Fruit fly (Drosophila melanogaster): ENCODE results near the gene Muted.

Muted gene

DNA sequence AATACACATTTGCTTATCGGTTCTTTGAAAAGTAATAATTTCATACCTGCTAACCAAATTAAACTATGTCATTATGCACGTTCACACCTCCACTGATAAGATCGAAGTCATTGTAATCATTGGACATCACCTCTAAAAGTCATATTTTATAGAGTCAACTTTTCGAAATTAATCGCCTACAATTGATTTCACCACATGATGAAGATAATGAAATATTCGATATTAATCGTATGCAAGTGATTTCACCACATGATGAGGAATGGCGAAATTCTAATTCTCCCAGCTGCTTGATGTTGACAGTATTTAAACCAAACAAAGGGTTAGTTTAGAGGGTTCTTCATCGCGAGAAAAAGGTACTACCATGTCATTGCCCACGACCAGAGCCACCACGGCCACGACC lies 13.3 kb downstream of the Muted start, which contains the start of gene CG18596:
TSS of gene CG18596 (plus strand) at position 250 of the 400 bp plus-strand sequence.
- TF ChIP-seq CG9705 (GFP tag; optimal IDR thresholded peaks at IDR 0.05): no peak
- TF ChIP-seq Hr83 (GFP tag; optimal IDR thresholded peaks at IDR 0.05; ENCODE audit: poor library complexity, severe bottlenecking): no peak
- TF ChIP-seq Vsx2 (GFP tag; optimal IDR thresholded peaks at IDR 0.05; ENCODE audit: partially characterized antibody): no peak
- TF ChIP-seq Myc (optimal IDR thresholded peaks at IDR 0.05): peak; percentile 77
- TF ChIP-seq woc (GFP tag; optimal IDR thresholded peaks at IDR 0.05): no peak
- TF ChIP-seq HLH106 (tag; optimal IDR thresholded peaks at IDR 0.05): no peak
- no peak for TF ChIP-seq brk (GFP tag; optimal IDR thresholded peaks at IDR 0.05)

DNA sequence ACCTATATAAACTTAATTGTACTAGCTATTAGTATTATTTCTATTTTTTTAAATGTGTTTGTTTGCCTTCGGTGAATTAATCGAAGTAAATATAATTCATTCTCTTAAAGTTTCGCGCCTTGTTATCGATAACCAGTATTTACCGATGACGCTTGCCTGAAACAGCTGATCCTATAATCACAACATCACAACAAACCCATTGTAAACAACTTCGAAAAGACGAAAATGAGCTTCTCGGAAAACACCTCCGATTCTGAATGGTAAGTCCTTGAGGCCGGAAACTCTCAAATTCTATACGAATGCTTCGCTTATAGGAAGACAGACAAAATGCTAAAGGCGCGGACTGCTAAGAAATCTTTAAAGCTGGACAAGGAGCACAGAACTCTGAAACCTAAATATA lies 17.5 kb downstream of the Muted start, which contains the start of gene CG34149:
TSS of gene CG34149 (plus strand) at position 187 of the 400 bp plus-strand sequence.
- TF ChIP-seq sv (GFP tag; optimal IDR thresholded peaks at IDR 0.05): no peak
- TF ChIP-seq jim (GFP tag; optimal IDR thresholded peaks at IDR 0.05): no peak

DNA sequence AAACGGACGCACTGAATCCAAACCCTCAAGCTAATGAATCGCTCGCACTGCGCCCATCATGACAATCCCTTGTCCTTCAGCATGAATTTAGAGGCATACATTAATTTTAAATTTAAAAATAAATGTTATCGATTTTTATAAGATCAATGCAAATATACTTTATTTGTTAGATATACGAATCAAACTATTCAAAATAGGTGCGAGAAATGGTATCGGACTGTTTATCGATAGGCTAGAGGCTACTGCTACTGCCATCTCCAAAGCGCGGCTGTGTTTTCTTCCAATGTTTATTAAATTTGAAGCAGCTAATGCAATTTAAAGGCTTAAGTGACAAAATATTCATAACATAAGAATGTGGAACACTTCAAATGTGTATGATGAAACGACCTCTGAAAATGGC lies 18.7 kb downstream of the Muted start, which contains the start of gene CG43342:
TSS of gene CG43342 (plus strand) at position 264 of the 400 bp plus-strand sequence.
- TF ChIP-seq Abd-B (GFP tag; optimal IDR thresholded peaks at IDR 0.05) (no peak), lola (GFP tag; optimal IDR thresholded peaks at IDR 0.05) (no peak)

DNA sequence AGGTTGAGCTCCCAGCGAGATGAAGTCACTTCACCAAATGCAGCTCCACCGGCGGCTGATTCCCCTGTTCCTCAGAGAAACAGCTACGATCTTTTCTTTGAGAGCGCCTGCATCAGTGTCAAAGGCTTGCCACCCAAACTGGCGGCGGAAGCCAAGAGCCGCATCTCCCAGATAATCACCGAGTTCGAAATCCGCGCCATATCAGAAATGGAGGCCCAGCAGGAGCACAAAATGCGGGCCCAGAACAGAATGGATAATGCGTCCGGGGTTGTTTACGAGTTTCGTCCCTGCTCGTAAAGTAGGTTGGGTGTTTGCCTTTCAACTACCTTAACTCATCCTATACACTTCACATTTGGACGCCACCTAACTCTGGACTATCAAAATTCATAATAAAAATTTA lies 19.3 kb downstream of the Muted start, which contains the start of gene Gpdh3:
TSS of gene Gpdh3 (plus strand) at position 301 of the 400 bp plus-strand sequence.
- TF ChIP-seq psq (GFP tag; optimal IDR thresholded peaks at IDR 0.05) (no peak), ey (GFP tag; optimal IDR thresholded peaks at IDR 0.05) (no peak), br (GFP tag; optimal IDR thresholded peaks at IDR 0.05) (no peak), Hr78 (GFP tag; optimal IDR thresholded peaks at IDR 0.05) (no peak), Dif (GFP tag; optimal IDR thresholded peaks at IDR 0.05; ENCODE audit: partially characterized antibody) (no peak), Jra (GFP tag; optimal IDR thresholded peaks at IDR 0.05) (no peak), sage (GFP tag; optimal IDR thresholded peaks at IDR 0.05) (no peak), foxo (GFP tag; optimal IDR thresholded peaks at IDR 0.05) (no peak), sv (GFP tag; optimal IDR thresholded peaks at IDR 0.05) (no peak), Abd-B (GFP tag; optimal IDR thresholded peaks at IDR 0.05) (no peak), dmrt93B (GFP tag; optimal IDR thresholded peaks at IDR 0.05) (no peak), HLH106 (tag; optimal IDR thresholded peaks at IDR 0.05) (no peak), CG9705 (GFP tag; optimal IDR thresholded peaks at IDR 0.05) (no peak), GATAd (GFP tag; optimal IDR thresholded peaks at IDR 0.05) (no peak), tai (GFP tag; optimal IDR thresholded peaks at IDR 0.05) (no peak), usp (GFP tag; optimal IDR thresholded peaks at IDR 0.05) (no peak), Sp1 (GFP tag; optimal IDR thresholded peaks at IDR 0.05) (no peak), Rel (GFP tag; optimal IDR thresholded peaks at IDR 0.05) (no peak), Rel (tag; optimal IDR thresholded peaks at IDR 0.05) (no peak)

DNA sequence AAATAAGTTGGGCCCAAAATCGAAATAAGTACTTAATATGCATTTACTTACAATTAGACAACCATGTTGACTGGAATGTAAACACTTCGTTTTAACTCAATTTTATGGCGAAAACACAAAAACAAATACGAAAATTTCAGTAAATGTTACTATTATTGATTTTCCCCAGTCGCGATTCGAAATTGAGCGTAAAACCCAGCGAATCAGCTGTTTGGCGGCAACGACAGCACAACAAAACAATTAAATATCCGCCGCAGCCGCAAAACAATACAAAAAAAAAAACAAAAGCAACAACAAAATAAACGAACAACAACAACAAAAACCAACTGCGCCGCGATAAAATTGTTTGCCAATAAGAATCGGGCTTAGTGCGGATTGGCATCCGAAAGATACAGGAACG lies 27.2 kb downstream of the Muted start, which contains the start of the genes CAH8 and CG7059:
TSS of gene CAH8 (minus strand) at position 101 of the 400 bp plus-strand sequence.
TSS of gene CG7059 (plus strand) at position 167 of the 400 bp plus-strand sequence.
- TF ChIP-seq CG9705 (GFP tag; optimal IDR thresholded peaks at IDR 0.05) (no peak), dl (GFP tag; optimal IDR thresholded peaks at IDR 0.05; ENCODE audit: insufficient read depth in 1 of 2, partially characterized antibody in 2 of 2) (no peak), dsf (GFP tag; optimal IDR thresholded peaks at IDR 0.05; ENCODE audit: borderline replicate concordance) (no peak), Hr83 (GFP tag; optimal IDR thresholded peaks at IDR 0.05; ENCODE audit: poor library complexity, severe bottlenecking) (no peak), Hr78 (GFP tag; optimal IDR thresholded peaks at IDR 0.05) (no peak), Vsx2 (GFP tag; optimal IDR thresholded peaks at IDR 0.05; ENCODE audit: partially characterized antibody) (no peak), h (GFP tag; optimal IDR thresholded peaks at IDR 0.05) (no peak), woc (GFP tag; optimal IDR thresholded peaks at IDR 0.05) (no peak), jim (GFP tag; optimal IDR thresholded peaks at IDR 0.05) (no peak), brk (GFP tag; optimal IDR thresholded peaks at IDR 0.05) (no peak), CG32264 (GFP tag; optimal IDR thresholded peaks at IDR 0.05) (no peak), lola (GFP tag; optimal IDR thresholded peaks at IDR 0.05) (no peak), Jra (GFP tag; optimal IDR thresholded peaks at IDR 0.05) (no peak), N (GFP tag; optimal IDR thresholded peaks at IDR 0.05) (no peak)
